Worm (Caenorhabditis elegans): ENCODE measurements around the gene F40F4.7.

F40F4.7 gene

ce11 chrX:3244402-3244801 lies 1.3 kb downstream of the F40F4.7 start:
- no peak for TF ChIP-seq nfya-1 (tag; optimal IDR thresholded peaks at IDR 0.05)
- no peak for TF ChIP-seq ceh-22 (tag; optimal IDR thresholded peaks at IDR 0.05)
- no peak for TF ChIP-seq Y22D7AL.16 (tag; optimal IDR thresholded peaks at IDR 0.05)
- no peak for TF ChIP-seq sdc-2 (tag; optimal IDR thresholded peaks at IDR 0.05)
- TF ChIP-seq rnt-1 (tag; optimal IDR thresholded peaks at IDR 0.05): no peak
- TF ChIP-seq ceh-48 (tag; optimal IDR thresholded peaks at IDR 0.05): no peak
- TF ChIP-seq mec-3 (tag; optimal IDR thresholded peaks at IDR 0.05; ENCODE audit: borderline replicate concordance): no peak
- TF ChIP-seq unc-55 (GFP tag; optimal IDR thresholded peaks at IDR 0.05): no peak
- TF ChIP-seq ref-2 (tag; optimal IDR thresholded peaks at IDR 0.05): no peak

- TF ChIP-seq zip-5 (tag; optimal IDR thresholded peaks at IDR 0.05) (no peak), unc-55 (GFP tag; optimal IDR thresholded peaks at IDR 0.05) (no peak), ceh-9 (tag; optimal IDR thresholded peaks at IDR 0.05) (no peak), fax-1 (tag; optimal IDR thresholded peaks at IDR 0.05) (no peak), ceh-45 (GFP tag; IDR thresholded peaks at IDR 0.05) (no peak), hlh-30 (tag; optimal IDR thresholded peaks at IDR 0.05; ENCODE audit: insufficient read depth) (no peak), syd-9 (tag; optimal IDR thresholded peaks at IDR 0.05) (no peak), tbx-7 (tag; optimal IDR thresholded peaks at IDR 0.05) (no peak), mec-3 (tag; optimal IDR thresholded peaks at IDR 0.05; ENCODE audit: borderline replicate concordance) (no peak), K02D7.2 (tag; optimal IDR thresholded peaks at IDR 0.05) (no peak), ceh-22 (tag; optimal IDR thresholded peaks at IDR 0.05) (no peak), C08G9.2 (tag; optimal IDR thresholded peaks at IDR 0.05) (no peak), elt-2 (tag; optimal IDR thresholded peaks at IDR 0.05) (no peak), hlh-6 (tag; optimal IDR thresholded peaks at IDR 0.05) (no peak), ttx-3 (tag; optimal IDR thresholded peaks at IDR 0.05) (no peak), nhr-11 (tag; optimal IDR thresholded peaks at IDR 0.05) (no peak), pag-3 (tag; optimal IDR thresholded peaks at IDR 0.05; ENCODE audit: borderline replicate concordance) (no peak), gmeb-2 (tag; optimal IDR thresholded peaks at IDR 0.05) (no peak), sox-4 (tag; optimal IDR thresholded peaks at IDR 0.05) (no peak), C38D4.7 (GFP tag; optimal IDR thresholded peaks at IDR 0.05) (no peak)
Observed at ce11 chrX:3243614-3244013, 2.1 kb downstream of the F40F4.7 start, which contains the start of gene irg-7. Gene irg-7, minus strand, starts transcription at chrX:3243636.

- no peak for TF ChIP-seq hlh-8 (tag; optimal IDR thresholded peaks at IDR 0.05)
- TF ChIP-seq ref-2 (tag; optimal IDR thresholded peaks at IDR 0.05): no peak
- no peak for TF ChIP-seq unc-42 (tag; optimal IDR thresholded peaks at IDR 0.05)
- no peak for TF ChIP-seq dmd-4 (tag; optimal IDR thresholded peaks at IDR 0.05; ENCODE audit: borderline replicate concordance)
- no peak for TF ChIP-seq ceh-22 (tag; optimal IDR thresholded peaks at IDR 0.05)
- TF ChIP-seq syd-9 (tag; optimal IDR thresholded peaks at IDR 0.05): no peak
Observed at ce11 chrX:3235358-3235816, 10.3 kb downstream of the F40F4.7 start, which contains the start of gene F28B4.3. Gene F28B4.3, minus strand, starts transcription at chrX:3235408.

- no peak for TF ChIP-seq ref-2 (tag; optimal IDR thresholded peaks at IDR 0.05)
- TF ChIP-seq hlh-6 (tag; optimal IDR thresholded peaks at IDR 0.05): no peak
- no peak for TF ChIP-seq ceh-31 (tag; optimal IDR thresholded peaks at IDR 0.05)
- TF ChIP-seq ztf-16 (tag; optimal IDR thresholded peaks at IDR 0.05): no peak
- no peak for TF ChIP-seq ama-1 (optimal IDR thresholded peaks at IDR 0.05)
- no peak for TF ChIP-seq npax-4 (tag; optimal IDR thresholded peaks at IDR 0.05)
- no peak for TF ChIP-seq ahr-1 (tag; optimal IDR thresholded peaks at IDR 0.05)
- TF ChIP-seq ceh-6 (GFP tag; optimal IDR thresholded peaks at IDR 0.05): no peak
- TF ChIP-seq dve-1 (tag; optimal IDR thresholded peaks at IDR 0.05): no peak
- no peak for TF ChIP-seq Y22D7AL.16 (tag; optimal IDR thresholded peaks at IDR 0.05)
- no peak for TF ChIP-seq C38D4.7 (GFP tag; optimal IDR thresholded peaks at IDR 0.05)
- no peak for TF ChIP-seq lim-6 (tag; optimal IDR thresholded peaks at IDR 0.05)
- TF ChIP-seq hlh-13 (GFP tag; optimal IDR thresholded peaks at IDR 0.05): no peak
- no peak for TF ChIP-seq sox-4 (tag; optimal IDR thresholded peaks at IDR 0.05)
- no peak for TF ChIP-seq eyg-1 (tag; optimal IDR thresholded peaks at IDR 0.05)
- no peak for TF ChIP-seq syd-9 (tag; optimal IDR thresholded peaks at IDR 0.05)
- TF ChIP-seq dmd-4 (tag; optimal IDR thresholded peaks at IDR 0.05; ENCODE audit: borderline replicate concordance): no peak
Observed at ce11 chrX:3230575-3230974, 15.2 kb downstream of the F40F4.7 start.

All from whole organism, late embryonic.